Fruit fly (Drosophila melanogaster): ENCODE data around the gene spir.
A peak's percentile ranks its signal among the peaks of the same experiment; 100 is the strongest.

The spir gene

DNA sequence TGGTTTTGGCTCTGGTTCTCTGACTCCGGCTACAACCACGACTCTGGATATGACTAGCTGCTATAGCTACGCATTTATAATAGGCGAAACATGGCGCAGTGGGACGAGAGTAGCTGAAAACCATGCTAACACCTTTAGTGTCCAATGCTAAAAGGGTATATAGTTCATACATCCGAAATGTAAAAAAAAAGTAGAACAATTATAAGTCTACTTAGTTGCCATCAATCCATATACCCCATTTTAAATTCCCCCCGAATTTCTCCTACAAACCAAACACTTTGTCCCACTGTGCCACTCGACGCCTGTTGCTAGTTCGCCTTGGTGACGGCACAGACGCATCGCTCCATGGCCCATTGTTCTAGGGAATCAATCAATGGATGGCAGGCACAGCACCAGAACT is 15.3 kb downstream of the spir start (continued):
- TF ChIP-seq Ssrp (tag; optimal IDR thresholded peaks at IDR 0.05) (peak; percentile 54), cg (GFP tag; optimal IDR thresholded peaks at IDR 0.05) (no peak), CG17568 (GFP tag; optimal IDR thresholded peaks at IDR 0.05) (no peak), Elba2 (GFP tag; optimal IDR thresholded peaks at IDR 0.05) (no peak), CG5953 (GFP tag; IDR thresholded peaks at IDR 0.05) (no peak), CG1603 (tag; optimal IDR thresholded peaks at IDR 0.05) (peak; percentile 61), tup (GFP tag; optimal IDR thresholded peaks at IDR 0.05) (no peak), ash1 (GFP tag; optimal IDR thresholded peaks at IDR 0.05) (no peak), zen2 (GFP tag; IDR thresholded peaks at IDR 0.05; ENCODE audit: partially characterized antibody) (no peak), E2f2 (GFP tag; IDR thresholded peaks at IDR 0.05) (0 out of 2 replicates have a peak, but pooled peaks have one; percentile 8), CG2712 (tag; optimal IDR thresholded peaks at IDR 0.05) (peak; percentile 89), amos (GFP tag; IDR thresholded peaks at IDR 0.05; ENCODE audit: partially characterized antibody) (no peak), CG14014 (GFP tag; IDR thresholded peaks at IDR 0.05) (peak; percentile 73), fd102C (GFP tag; optimal IDR thresholded peaks at IDR 0.05) (no peak), Hr3 (GFP tag; optimal IDR thresholded peaks at IDR 0.05) (peak; percentile 43), lov (optimal IDR thresholded peaks at IDR 0.05) (no peak), lov (GFP tag; IDR thresholded peaks at IDR 0.05) (peak; percentile 88), CG7556 (GFP tag; optimal IDR thresholded peaks at IDR 0.05) (peak; percentile 48), CG34376 (GFP tag; optimal IDR thresholded peaks at IDR 0.05) (no peak), Xrp1 (GFP tag; IDR thresholded peaks at IDR 0.05) (peak; percentile 94), ATbp (GFP tag; optimal IDR thresholded peaks at IDR 0.05) (peak; percentile 61), CG17802 (tag; optimal IDR thresholded peaks at IDR 0.05) (peak; percentile 46), zen (tag; optimal IDR thresholded peaks at IDR 0.05) (peak; percentile 73), CG8388 (GFP tag; optimal IDR thresholded peaks at IDR 0.05) (peak; percentile 63), Pdp1 (GFP tag; optimal IDR thresholded peaks at IDR 0.05) (peak; percentile 42 to 71), Oli (tag; optimal IDR thresholded peaks at IDR 0.05) (peak; percentile 64), Dip2 (GFP tag; IDR thresholded peaks at IDR 0.05) (no peak), CG14860 (GFP tag; IDR thresholded peaks at IDR 0.05; ENCODE audit: partially characterized antibody) (no peak), pan (optimal IDR thresholded peaks at IDR 0.05) (no peak), pan (GFP tag; optimal IDR thresholded peaks at IDR 0.05 in 1 of 2, IDR thresholded peaks at IDR 0.05 in 1 of 2) (peak in 1 of 2 experiments; percentile 91), peb (GFP tag; IDR thresholded peaks at IDR 0.05) (peak; percentile 77), CG33213 (GFP tag; optimal IDR thresholded peaks at IDR 0.05) (peak; percentile 75), ind (GFP tag; optimal IDR thresholded peaks at IDR 0.05) (peak; percentile 86), pho (GFP tag; optimal IDR thresholded peaks at IDR 0.05) (no peak), D19A (tag; optimal IDR thresholded peaks at IDR 0.05) (peak; percentile 75), chn (GFP tag; optimal IDR thresholded peaks at IDR 0.05) (peak; percentile 62), usp (GFP tag; optimal IDR thresholded peaks at IDR 0.05) (no peak), klu (GFP tag; IDR thresholded peaks at IDR 0.05) (0 out of 2 replicates have a peak, but pooled peaks have one; percentile 27), CG17612 (GFP tag; IDR thresholded peaks at IDR 0.05) (peak; percentile 29; the same call in 1 of the 2 replicates), crc (GFP tag; optimal IDR thresholded peaks at IDR 0.05) (peak; percentile 65), kah (GFP tag; optimal IDR thresholded peaks at IDR 0.05) (peak; percentile 36), nerfin-1 (tag; optimal IDR thresholded peaks at IDR 0.05) (peak; percentile 38), CG14965 (GFP tag; optimal IDR thresholded peaks at IDR 0.05; ENCODE audit: borderline replicate concordance) (peak; percentile 64), Sry-β (GFP tag; optimal IDR thresholded peaks at IDR 0.05) (peak; percentile 22), Scr (GFP tag; IDR thresholded peaks at IDR 0.05; ENCODE audit: partially characterized antibody) (no peak; the same call in 1 of the 2 replicates), CG17186 (GFP tag; optimal IDR thresholded peaks at IDR 0.05) (peak; percentile 17), Ptx1 (GFP tag; IDR thresholded peaks at IDR 0.05) (peak; percentile 88), CG12659 (GFP tag; optimal IDR thresholded peaks at IDR 0.05) (peak; percentile 37), otp (GFP tag; IDR thresholded peaks at IDR 0.05) (peak; percentile 44; the same call in 1 of the 3 replicates), CG3847 (GFP tag; IDR thresholded peaks at IDR 0.05) (peak; percentile 55; the same call in 1 of the 2 replicates)

All from whole organism, embryonic.